Fruit fly (Drosophila melanogaster): ENCODE data around the gene BigH1.
A peak's percentile ranks its signal among the peaks of the same experiment; 100 is the strongest.

BigH1 gene

dm6 chr3R:14696949-14697513 lies 33.8 kb downstream of the BigH1 start, which contains the start of gene Meltrin (continued):
- TF ChIP-seq stwl (tag; optimal IDR thresholded peaks at IDR 0.05) = peak; percentile 61
- peak; percentile 66 for TF ChIP-seq gcm (GFP tag; optimal IDR thresholded peaks at IDR 0.05)
- TF ChIP-seq ab (GFP tag; optimal IDR thresholded peaks at IDR 0.05) = peak; percentile 17
- no peak for TF ChIP-seq CG7372 (GFP tag; IDR thresholded peaks at IDR 0.05)
- TF ChIP-seq chn (GFP tag; optimal IDR thresholded peaks at IDR 0.05) = peak; percentile 20
- peak; percentile 43 for TF ChIP-seq fd102C (GFP tag; optimal IDR thresholded peaks at IDR 0.05)
- peak; percentile 66 for TF ChIP-seq CG15601 (tag; optimal IDR thresholded peaks at IDR 0.05)
- TF ChIP-seq CG31388 (GFP tag; optimal IDR thresholded peaks at IDR 0.05) = no peak
- TF ChIP-seq HHEX (GFP tag; optimal IDR thresholded peaks at IDR 0.05) = peak; percentile 27
- TF ChIP-seq CG17829 (tag; optimal IDR thresholded peaks at IDR 0.05) = peak; percentile 77

DNA sequence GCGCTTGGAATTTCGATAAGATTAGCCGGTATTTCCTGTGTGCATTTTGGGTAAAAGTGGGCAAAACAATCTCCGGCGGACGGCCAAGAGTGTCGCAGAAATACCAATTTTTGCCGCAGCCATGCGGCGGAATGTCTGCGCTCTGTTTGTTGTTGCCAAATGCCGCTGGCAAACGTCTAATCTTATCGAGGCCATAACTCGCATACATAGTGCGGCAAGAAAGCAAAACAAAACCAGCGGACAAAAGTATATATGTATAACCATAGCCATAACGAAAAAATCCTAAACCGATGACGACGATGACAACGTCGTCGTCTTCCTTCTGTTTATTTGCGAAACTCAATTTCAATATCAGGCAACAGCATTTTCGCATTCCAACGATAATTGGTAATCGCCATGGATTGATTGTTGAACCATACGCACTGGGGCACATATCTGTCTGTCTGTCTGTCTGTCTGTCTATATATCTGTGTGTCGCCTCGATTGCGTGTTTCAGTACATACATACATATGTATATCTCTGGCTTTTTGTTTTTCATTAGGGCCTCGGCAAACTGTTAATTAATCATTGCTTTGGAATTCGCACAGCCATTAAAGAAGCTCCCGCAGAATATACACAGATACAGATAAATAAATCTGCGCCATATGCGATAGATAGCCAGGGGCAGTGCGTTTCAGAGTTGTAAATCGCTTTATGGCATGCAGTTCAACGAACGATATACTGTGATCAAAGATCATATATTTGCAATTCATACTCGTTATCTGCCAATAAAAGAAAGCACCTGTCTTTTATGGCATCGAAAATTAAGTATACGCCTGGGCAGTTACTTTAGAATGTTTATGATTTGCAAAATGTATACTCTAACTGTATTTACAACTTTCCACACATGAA lies 40.3 kb downstream of the BigH1 start:
- TF ChIP-seq chinmo (GFP tag; IDR thresholded peaks at IDR 0.05; ENCODE audit: partially characterized antibody) (0 out of 4 replicates have a peak, but pooled peaks have one; percentile 24), caup (GFP tag; optimal IDR thresholded peaks at IDR 0.05; ENCODE audit: severe bottlenecking) (peak; percentile 13), sens (GFP tag) (peak; percentile 61), Sry-β (GFP tag; optimal IDR thresholded peaks at IDR 0.05) (no peak), sd (tag; optimal IDR thresholded peaks at IDR 0.05) (peak; percentile 96), sug (tag; optimal IDR thresholded peaks at IDR 0.05) (peak; percentile 18), Poxn (GFP tag; IDR thresholded peaks at IDR 0.05) (no peak), CG11695 (GFP tag; IDR thresholded peaks at IDR 0.05) (0 out of 3 replicates have a peak, but pooled peaks have one; percentile 31), Med (GFP tag) (peak; percentile 61), CG10543 (GFP tag; optimal IDR thresholded peaks at IDR 0.05) (peak; percentile 28), lab (GFP tag; optimal IDR thresholded peaks at IDR 0.05) (peak; percentile 34), exex (tag; optimal IDR thresholded peaks at IDR 0.05) (peak; percentile 83), CG6654 (GFP tag; optimal IDR thresholded peaks at IDR 0.05) (no peak), eve (GFP tag; optimal IDR thresholded peaks at IDR 0.05) (peak in 1 of 2 experiments; percentile 7), mirr (GFP tag; optimal IDR thresholded peaks at IDR 0.05) (peak; percentile 6)

DNA sequence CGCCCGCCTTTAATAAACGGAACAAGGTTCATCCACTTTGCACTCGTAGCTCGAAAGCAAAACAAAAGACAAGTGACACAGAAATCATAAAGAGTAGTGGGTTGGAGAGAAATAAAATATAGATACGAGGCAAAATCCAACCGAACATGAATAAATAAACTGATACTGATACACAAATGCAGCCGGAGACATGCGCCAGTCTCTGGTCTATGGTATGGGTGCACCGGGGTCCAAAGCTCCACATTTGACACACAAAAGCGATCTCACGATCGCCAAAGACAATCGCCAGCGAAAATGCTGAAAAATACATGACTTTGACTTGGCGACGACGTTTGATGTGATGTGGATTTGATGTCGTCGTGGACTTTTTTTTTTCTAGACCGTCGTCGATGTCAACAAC lies 42.0 kb downstream of the BigH1 start:
- no peak for TF ChIP-seq CG12155 (GFP tag; optimal IDR thresholded peaks at IDR 0.05)
- TF ChIP-seq Drgx (GFP tag; IDR thresholded peaks at IDR 0.05) = peak; percentile 32; the same call in 1 of the 2 replicates
- TF ChIP-seq esg (GFP tag; conservative IDR thresholded peaks at IDR 0.05) = no peak
- TF ChIP-seq CG2202 (tag; optimal IDR thresholded peaks at IDR 0.05) = no peak
- no peak for TF ChIP-seq CG13775 (GFP tag; optimal IDR thresholded peaks at IDR 0.05)
- TF ChIP-seq CG11247 (GFP tag; IDR thresholded peaks at IDR 0.05) = no peak
- TF ChIP-seq CG11696 (GFP tag; IDR thresholded peaks at IDR 0.05) = no peak
- no peak for TF ChIP-seq lola (GFP tag; optimal IDR thresholded peaks at IDR 0.05)
- TF ChIP-seq ssp (GFP tag; IDR thresholded peaks at IDR 0.05) = no peak
- no peak for TF ChIP-seq ci (GFP tag; IDR thresholded peaks at IDR 0.05)
- no peak for TF ChIP-seq CG8281 (tag; optimal IDR thresholded peaks at IDR 0.05)
- TF ChIP-seq HLH54F (GFP tag; optimal IDR thresholded peaks at IDR 0.05) = no peak
- no peak for TF ChIP-seq CG7786 (GFP tag; optimal IDR thresholded peaks at IDR 0.05)
- TF ChIP-seq mld (GFP tag; IDR thresholded peaks at IDR 0.05; ENCODE audit: partially characterized antibody) = no peak
- TF ChIP-seq Fer2 (tag; optimal IDR thresholded peaks at IDR 0.05) = no peak
- TF ChIP-seq CG2199 (GFP tag; IDR thresholded peaks at IDR 0.05) = 0 out of 3 replicates have a peak, but pooled peaks have one; percentile 52
- TF ChIP-seq CrebB (tag; optimal IDR thresholded peaks at IDR 0.05) = no peak
- no peak for TF ChIP-seq sug (tag; optimal IDR thresholded peaks at IDR 0.05)
- TF ChIP-seq gcm (GFP tag; optimal IDR thresholded peaks at IDR 0.05) = no peak
- no peak for TF ChIP-seq Antp (GFP tag; optimal IDR thresholded peaks at IDR 0.05)
- no peak for TF ChIP-seq abd-A (tag; optimal IDR thresholded peaks at IDR 0.05)
- no peak for TF ChIP-seq nmo (GFP tag; optimal IDR thresholded peaks at IDR 0.05)
- no peak for TF ChIP-seq Bdp1 (GFP tag; optimal IDR thresholded peaks at IDR 0.05)

Data from whole organism, embryonic.